Fruit fly (Drosophila melanogaster) whole organism, embryonic: ENCODE measurements around the gene NKCC.

Experiments used
- Abd-B ChIP-seq: fragments of 200-800 bp; sonication (Bioruptor generic); optimal IDR thresholded peaks from 2 replicates; lab custom pipeline; 2018; ENCODE audit warnings: missing biosample characterization, mild to moderate bottlenecking, missing genetic modification characterization, moderate library complexity
- B-H2 ChIP-seq: fragments of 200-800 bp; sonication (Bioruptor generic); optimal IDR thresholded peaks from 2 replicates; lab custom pipeline; 2018; ENCODE audit warnings: missing biosample characterization, mild to moderate bottlenecking, missing genetic modification characterization
- Bgb ChIP-seq: fragments of 200-800 bp; sonication (Bioruptor generic); IDR thresholded peaks from 2 replicates; pipeline ENCODE4 v1.3.6; 2022; ENCODE audit warnings: missing biosample characterization, missing genetic modification characterization; ENCODE audit not compliant: partially characterized antibody
- Blimp-1 ChIP-seq: fragments of 200-800 bp; sonication (Bioruptor generic); optimal IDR thresholded peaks from 3 replicates; lab custom pipeline; 2018; ENCODE audit warnings: missing biosample characterization, missing genetic modification characterization, mild to moderate bottlenecking, moderate library complexity, missing genetic modification reagents
- CG11247 ChIP-seq: fragments of 200-800 bp; sonication (Bioruptor generic); IDR thresholded peaks from 2 replicates; pipeline ENCODE4 v1.3.6; 2022; ENCODE audit warnings: missing biosample characterization, missing genetic modification characterization
- CG11398 ChIP-seq: fragments of 200-800 bp; sonication (Bioruptor generic); optimal IDR thresholded peaks from 2 replicates; lab custom pipeline; 2016; ENCODE audit warnings: missing biosample characterization, missing genetic modification characterization
- CG11696 ChIP-seq: fragments of 200-800 bp; sonication (Bioruptor generic); IDR thresholded peaks from 2 replicates; pipeline ENCODE4 v1.3.6; 2022; ENCODE audit warnings: missing biosample characterization, missing genetic modification characterization
- CG11723 ChIP-seq: fragments of 200-800 bp; sonication (Bioruptor generic); optimal IDR thresholded peaks from 2 replicates; lab custom pipeline; 2017; ENCODE audit warnings: missing biosample characterization, mild to moderate bottlenecking, missing genetic modification characterization
- CG14050 ChIP-seq: fragments of 200-800 bp; sonication (Bioruptor generic); IDR thresholded peaks from 3 replicates; pipeline ENCODE4 v1.3.6; 2022; ENCODE audit warnings: missing biosample characterization, missing genetic modification characterization
- CG15601 ChIP-seq: fragments of 200-800 bp; sonication (Bioruptor generic); optimal IDR thresholded peaks from 3 replicates; lab custom pipeline; 2019; ENCODE audit warnings: missing biosample characterization, mild to moderate bottlenecking, missing genetic modification characterization, moderate library complexity
- CG16815 ChIP-seq: fragments of 200-800 bp; sonication (Bioruptor generic); optimal IDR thresholded peaks from 3 replicates; lab custom pipeline; 2017; ENCODE audit warnings: missing biosample characterization, mild to moderate bottlenecking, missing genetic modification characterization
- CG17568 ChIP-seq: fragments of 200-800 bp; sonication (Bioruptor generic); optimal IDR thresholded peaks from 2 replicates; lab custom pipeline; 2018; ENCODE audit warnings: missing biosample characterization, mild to moderate bottlenecking, missing genetic modification characterization, moderate library complexity
- CG17802 ChIP-seq: fragments of 200-800 bp; sonication (Bioruptor generic); optimal IDR thresholded peaks from 2 replicates; lab custom pipeline; 2018; ENCODE audit warnings: missing biosample characterization, mild to moderate bottlenecking, missing genetic modification characterization, moderate library complexity
- CG17912 ChIP-seq: fragments of 200-800 bp; sonication (Bioruptor generic); optimal IDR thresholded peaks from 2 replicates; lab custom pipeline; 2018; ENCODE audit warnings: missing biosample characterization, mild to moderate bottlenecking, missing genetic modification characterization
- CG18476 ChIP-seq: fragments of 200-800 bp; sonication (Bioruptor generic); optimal IDR thresholded peaks from 2 replicates; lab custom pipeline; 2016; ENCODE audit warnings: missing biosample characterization, mild to moderate bottlenecking, missing genetic modification characterization
- CG32767 ChIP-seq: fragments of 200-800 bp; sonication (Bioruptor generic); IDR thresholded peaks from 2 replicates; pipeline ENCODE4 v1.3.6; 2022; ENCODE audit warnings: missing biosample characterization, missing genetic modification characterization
- CG33557 ChIP-seq: fragments of 200-800 bp; sonication (Bioruptor generic); optimal IDR thresholded peaks from 2 replicates; lab custom pipeline; 2019; ENCODE audit warnings: missing biosample characterization, mild to moderate bottlenecking, missing genetic modification characterization, moderate library complexity
- CG34376 ChIP-seq: fragments of 200-800 bp; sonication (Bioruptor generic); optimal IDR thresholded peaks from 2 replicates; lab custom pipeline; 2018; ENCODE audit warnings: missing biosample characterization, mild to moderate bottlenecking, missing genetic modification characterization
- CG3726 ChIP-seq: fragments of 200-800 bp; sonication (Bioruptor generic); IDR thresholded peaks from 3 replicates; pipeline ENCODE4, ENCODE4 v1.3.6; 2022; ENCODE audit warnings: missing biosample characterization, missing genetic modification characterization
- CG42726 ChIP-seq: fragments of 200-800 bp; sonication (Bioruptor generic); IDR thresholded peaks from 2 replicates; pipeline ENCODE4 v1.3.6; 2022; ENCODE audit warnings: missing biosample characterization, missing genetic modification characterization; ENCODE audit not compliant: partially characterized antibody
- CG6175 ChIP-seq: fragments of 200-800 bp; sonication (Bioruptor generic); IDR thresholded peaks from 3 replicates; pipeline ENCODE4 v1.3.6; 2022; ENCODE audit warnings: missing biosample characterization, missing genetic modification characterization
- CG7372 ChIP-seq: fragments of 200-800 bp; sonication (Bioruptor generic); IDR thresholded peaks from 2 replicates; pipeline ENCODE4 v1.3.6; 2022; ENCODE audit warnings: missing biosample characterization, missing genetic modification characterization
- CG8281 ChIP-seq: fragments of 200-800 bp; sonication (Bioruptor generic); optimal IDR thresholded peaks from 2 replicates; lab custom pipeline; 2018; ENCODE audit warnings: missing biosample characterization, mild to moderate bottlenecking, missing genetic modification characterization, moderate library complexity
- CG8290 ChIP-seq, 3 experiments: fragments of 200-800 bp; sonication (Bioruptor generic); optimal IDR thresholded peaks; 2 replicates each; lab custom pipeline; 2016 to 2019; ENCODE audit warnings: missing biosample characterization in 3 of 3, missing genetic modification characterization in 3 of 3, mild to moderate bottlenecking in 2 of 3, moderate library complexity in 1 of 3
- CG9215 ChIP-seq: fragments of 200-800 bp; sonication (Bioruptor generic); IDR thresholded peaks from 2 replicates; pipeline ENCODE4 v1.3.6; 2022; ENCODE audit warnings: missing biosample characterization, missing genetic modification characterization
- D19B ChIP-seq: fragments of 200-800 bp; sonication (Bioruptor generic); optimal IDR thresholded peaks from 2 replicates; lab custom pipeline; 2017; ENCODE audit warnings: missing biosample characterization, mild to moderate bottlenecking, missing genetic modification characterization
- Dll ChIP-seq: fragments of 200-800 bp; sonication (Bioruptor generic); IDR thresholded peaks from 4 replicates; pipeline ENCODE4 v1.3.6; 2022; ENCODE audit warnings: missing biosample characterization, missing genetic modification characterization; ENCODE audit not compliant: partially characterized antibody
- Lhr ChIP-seq: fragments of 200-800 bp; sonication (Bioruptor generic); optimal IDR thresholded peaks from 3 replicates; lab custom pipeline; 2017; ENCODE audit warnings: mild to moderate bottlenecking, missing biosample characterization, missing genetic modification reagents, missing genetic modification characterization
- Max ChIP-seq: fragments of 200-800 bp; sonication (Bioruptor generic); optimal IDR thresholded peaks from 2 replicates; lab custom pipeline; 2016; ENCODE audit warnings: missing biosample characterization, mild to moderate bottlenecking, missing genetic modification characterization
- Nf-YA ChIP-seq: fragments of 200-800 bp; sonication (Bioruptor generic); IDR thresholded peaks from 2 replicates; pipeline ENCODE4 v1.3.6; 2022; ENCODE audit warnings: missing biosample characterization, missing genetic modification characterization
- Nf-YB ChIP-seq: fragments of 200-800 bp; sonication (Bioruptor generic); optimal IDR thresholded peaks from 3 replicates; lab custom pipeline; 2019; ENCODE audit warnings: missing biosample characterization, mild to moderate bottlenecking, missing genetic modification characterization, moderate library complexity
- NfI ChIP-seq: fragments of 200-800 bp; sonication (Bioruptor generic); optimal IDR thresholded peaks from 3 replicates; lab custom pipeline; 2018; ENCODE audit warnings: missing biosample characterization, mild to moderate bottlenecking, missing genetic modification characterization, moderate library complexity
- Sry-δ ChIP-seq: fragments of 200-800 bp; sonication (Bioruptor generic); optimal IDR thresholded peaks from 2 replicates; lab custom pipeline; 2016; ENCODE audit warnings: missing biosample characterization, missing genetic modification characterization
- Usf ChIP-seq: fragments of 200-800 bp; sonication (Bioruptor generic); optimal IDR thresholded peaks from 2 replicates; lab custom pipeline; 2017; ENCODE audit warnings: missing genotype, missing biosample characterization, missing genetic modification characterization
- bab2 ChIP-seq: fragments of 200-800 bp; sonication (Bioruptor generic); optimal IDR thresholded peaks from 2 replicates; lab custom pipeline; 2016; ENCODE audit warnings: missing biosample characterization, missing genetic modification characterization
- dati ChIP-seq: fragments of 200-800 bp; sonication (Bioruptor generic); IDR thresholded peaks from 2 replicates; pipeline ENCODE4 v1.3.6; 2022; ENCODE audit warnings: missing biosample characterization, missing genetic modification characterization
- dm ChIP-seq: fragments of 200-800 bp; sonication (Bioruptor generic); optimal IDR thresholded peaks from 3 replicates; lab custom pipeline; 2016; ENCODE audit warnings: missing biosample characterization, missing genetic modification characterization
- ewg ChIP-seq: fragments of 200-800 bp; sonication (Bioruptor generic); optimal IDR thresholded peaks from 3 replicates; lab custom pipeline; 2017; ENCODE audit warnings: mild to moderate bottlenecking, missing biosample characterization, missing genetic modification reagents, missing genetic modification characterization
- fd102C ChIP-seq: fragments of 200-800 bp; sonication (Bioruptor generic); optimal IDR thresholded peaks from 2 replicates; lab custom pipeline; 2018; ENCODE audit warnings: missing biosample characterization, mild to moderate bottlenecking, missing genetic modification characterization, moderate library complexity
- gsb ChIP-seq: fragments of 200-800 bp; sonication (Bioruptor generic); IDR thresholded peaks from 2 replicates; pipeline ENCODE4 v1.3.6; 2022; ENCODE audit warnings: missing biosample characterization, missing genetic modification characterization
- hkb ChIP-seq, 2 experiments: fragments of 200-800 bp in 1 of 2; fragments of >200 bp in 1 of 2; sonication (Bioruptor generic) in 1 of 2; IDR thresholded peaks in 1 of 2; optimal IDR thresholded peaks in 1 of 2; 2 replicates each; pipeline versions ENCODE4 v1.3.6 to Lab custom; 2017 to 2022; ENCODE audit warnings: missing biosample characterization in 1 of 2, missing genetic modification characterization in 1 of 2
- maf-S ChIP-seq: fragments of 200-800 bp; sonication (Bioruptor generic); optimal IDR thresholded peaks from 2 replicates; lab custom pipeline; 2016; ENCODE audit warnings: missing biosample characterization, missing genetic modification characterization
- nau ChIP-seq: fragments of 200-800 bp; sonication (Bioruptor generic); optimal IDR thresholded peaks from 3 replicates; lab custom pipeline; 2017; ENCODE audit warnings: missing biosample characterization, mild to moderate bottlenecking, missing genetic modification characterization, missing genetic modification reagents
- pho ChIP-seq: fragments of 200-800 bp; sonication (Bioruptor generic); optimal IDR thresholded peaks from 2 replicates; lab custom pipeline; 2016; ENCODE audit warnings: missing biosample characterization, missing genetic modification characterization
- psq ChIP-seq: fragments of 200-800 bp; sonication (Bioruptor generic); optimal IDR thresholded peaks from 2 replicates; lab custom pipeline; 2017; ENCODE audit warnings: missing biosample characterization, missing genetic modification characterization
- pzg ChIP-seq: fragments of 200-800 bp; sonication (Bioruptor generic); optimal IDR thresholded peaks from 3 replicates; lab custom pipeline; 2018; ENCODE audit warnings: missing biosample characterization, mild to moderate bottlenecking, missing genetic modification characterization, moderate library complexity
- run ChIP-seq: fragments of 200-800 bp; sonication (Bioruptor generic); optimal IDR thresholded peaks from 3 replicates; lab custom pipeline; 2018; ENCODE audit warnings: missing biosample characterization, mild to moderate bottlenecking, missing genetic modification characterization
- slbo ChIP-seq: fragments of 200-800 bp; sonication (Bioruptor generic); IDR thresholded peaks from 2 replicates; pipeline ENCODE4 v1.3.6; 2022; ENCODE audit warnings: missing biosample characterization, missing genetic modification characterization
- wdn ChIP-seq: fragments of 200-800 bp; sonication (Bioruptor generic); IDR thresholded peaks from 2 replicates; pipeline ENCODE4 v1.3.6; 2022; ENCODE audit warnings: missing biosample characterization, missing genetic modification characterization
- wor ChIP-seq: fragments of 200-800 bp; sonication (Bioruptor generic); IDR thresholded peaks from 2 replicates; pipeline ENCODE4 v1.3.6; 2022; ENCODE audit warnings: missing biosample characterization, missing genetic modification characterization

The NKCC gene

DNA sequence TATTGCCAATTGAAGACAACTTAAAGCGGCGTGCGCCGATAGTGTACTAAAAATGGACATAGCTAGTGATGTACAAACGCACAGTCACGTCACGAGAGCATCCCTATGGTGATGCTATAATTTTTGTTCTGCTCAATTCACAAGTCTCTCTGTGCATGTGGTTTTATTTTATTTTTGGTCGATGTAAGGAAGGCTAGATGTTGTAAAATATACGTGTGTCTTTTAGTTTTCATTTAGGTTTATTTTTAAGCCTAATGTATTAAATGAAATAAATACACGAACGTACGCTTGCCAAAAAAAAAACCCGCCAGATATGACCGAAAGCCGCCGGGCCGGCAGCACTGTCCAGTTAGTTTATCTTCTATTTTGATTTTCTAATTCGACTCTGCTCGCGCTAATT, 28.0 kb downstream of the NKCC start, which contains the start of the genes CG45100, HDAC3 and Hcs (continued):
- TF ChIP-seq dati (GFP tag; lab: Robert Waterston, UW) (no peak), CG11696 (GFP tag; lab: Robert Waterston, UW) (no peak), Nf-YB (GFP tag; lab: Kevin White, UChicago) (no peak), CG9215 (peak; percentile 52), CG11247 (GFP tag; lab: Robert Waterston, UW) (no peak), B-H2 (no peak), Bgb (peak; percentile 87), wor (GFP tag; lab: Robert Waterston, UW) (no peak), Nf-YA (GFP tag; lab: Robert Waterston, UW) (no peak), CG32767 (GFP tag; lab: Robert Waterston, UW) (no peak), CG11398 (GFP tag; lab: Kevin White, UChicago) (no peak), psq (GFP tag; lab: Kevin White, UChicago) (no peak), Usf (GFP tag; lab: Kevin White, UChicago) (no peak), fd102C (GFP tag; lab: Kevin White, UChicago) (no peak), CG14050 (GFP tag; lab: Robert Waterston, UW) (no peak), slbo (GFP tag; lab: Robert Waterston, UW) (peak; percentile 78), maf-S (peak; percentile 20), hkb (optimal IDR thresholded peaks at IDR 0.05; lab: Kevin White, UChicago) (peak; percentile 87), hkb (GFP tag; IDR thresholded peaks at IDR 0.05; lab: Robert Waterston, UW) (no peak), Abd-B (GFP tag; lab: Kevin White, UChicago) (peak; percentile 75), CG15601 (tag; lab: Kevin White, UChicago) (no peak), CG3726 (no peak), D19B (no peak), CG11723 (GFP tag; lab: Kevin White, UChicago) (no peak), CG18476 (no peak), Blimp-1 (GFP tag; lab: Kevin White, UChicago) (no peak), Sry-δ (GFP tag; lab: Kevin White, UChicago) (peak; percentile 95), ewg (GFP tag; lab: Kevin White, UChicago) (peak; percentile 71), Lhr (GFP tag; lab: Kevin White, UChicago) (peak; percentile 49), CG8281 (no peak), pzg (GFP tag; lab: Kevin White, UChicago) (peak; percentile 59), bab2 (GFP tag; lab: Kevin White, UChicago) (peak; percentile 17), CG17568 (GFP tag; lab: Kevin White, UChicago) (no peak), Max (GFP tag; lab: Kevin White, UChicago) (peak; percentile 53), CG33557 (GFP tag; lab: Kevin White, UChicago) (peak; percentile 16), CG6175 (GFP tag; lab: Robert Waterston, UW) (no peak), NfI (GFP tag; lab: Kevin White, UChicago) (no peak), wdn (GFP tag; lab: Robert Waterston, UW) (no peak), gsb (GFP tag; lab: Robert Waterston, UW) (no peak), Dll (GFP tag; lab: Robert Waterston, UW) (peak; percentile 93), nau (no peak), CG17912 (GFP tag; lab: Kevin White, UChicago) (no peak), CG16815 (GFP tag; lab: Kevin White, UChicago) (no peak), CG42726 (peak; percentile 50), dm (peak; percentile 72), CG17802 (tag; lab: Kevin White, UChicago) (no peak), pho (GFP tag; lab: Kevin White, UChicago) (peak; percentile 62), CG8290 (GFP tag; optimal IDR thresholded peaks at IDR 0.05; lab: Kevin White, UChicago) (peak; percentile 60), CG8290 (tag; optimal IDR thresholded peaks at IDR 0.05; lab: Kevin White, UChicago) (no peak), CG34376 (peak; percentile 59), run (tag; lab: Kevin White, UChicago) (no peak), CG7372 (GFP tag; lab: Robert Waterston, UW) (no peak; the same call in 1 of the 2 replicates)
